Fruit fly (Drosophila melanogaster): ENCODE data around the gene Gale.
A peak's percentile ranks its signal among the peaks of the same experiment; 100 is the strongest.

DNA sequence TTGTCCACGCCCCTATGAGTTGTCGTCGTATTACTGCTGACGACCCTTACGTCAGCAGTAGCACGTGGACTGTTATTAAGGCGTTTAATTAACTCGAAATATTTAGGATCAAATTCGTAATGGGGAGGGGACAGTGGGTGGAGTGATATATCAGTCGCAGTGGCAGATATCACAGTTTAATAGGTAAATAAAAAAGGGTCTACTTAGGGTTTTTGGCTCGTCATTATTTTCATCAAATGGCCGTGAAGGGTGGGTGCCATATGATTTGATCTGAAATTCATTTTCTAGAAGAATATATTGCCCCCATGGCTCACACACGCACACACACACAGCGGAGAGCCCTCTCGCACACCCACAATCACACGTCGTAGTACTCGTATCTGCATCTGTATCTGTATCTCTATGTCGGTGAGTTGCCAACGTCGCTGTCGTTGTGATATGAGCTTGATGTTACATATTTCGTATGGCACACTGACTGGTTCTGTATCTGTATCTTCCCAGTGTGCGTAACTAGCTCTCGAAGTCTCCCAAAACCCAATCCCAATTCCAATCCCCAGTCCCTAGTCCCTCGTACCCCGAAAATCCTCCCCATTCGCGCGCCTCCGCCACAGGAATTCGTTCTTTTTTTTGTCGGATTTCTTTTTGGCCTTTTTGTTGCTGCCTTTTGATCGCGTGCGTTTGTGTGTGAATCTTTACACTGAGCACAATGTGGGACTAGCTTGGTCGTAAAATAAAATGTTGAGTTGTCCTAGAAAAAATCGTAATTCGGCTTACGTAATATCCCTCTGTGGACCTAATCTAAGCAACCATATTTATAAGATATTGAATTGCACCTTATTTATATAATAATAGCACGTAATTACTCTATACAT lies 21.6 kb upstream of the Gale start:
- TF ChIP-seq CG15710 (tag; optimal IDR thresholded peaks at IDR 0.05) (peak; percentile 80), CG14655 (GFP tag; optimal IDR thresholded peaks at IDR 0.05) (peak; percentile 83), gl (tag; optimal IDR thresholded peaks at IDR 0.05) (peak; percentile 93), CG8301 (tag; optimal IDR thresholded peaks at IDR 0.05) (peak; percentile 76), CG17806 (tag; optimal IDR thresholded peaks at IDR 0.05) (peak; percentile 75), CG8159 (tag; optimal IDR thresholded peaks at IDR 0.05) (peak; percentile 77)
